Worm (Caenorhabditis elegans) whole organism, L3 larva: ENCODE measurements around the gene snrp-40.1.

Experiments used
- R02D3.7 ChIP-seq: fragments of 150-350 bp; optimal IDR thresholded peaks from 2 replicates; lab custom pipeline; 2014; ENCODE audit warnings: missing biosample characterization, missing genetic modification characterization
- aly-2 ChIP-seq: fragments of 150-350 bp; optimal IDR thresholded peaks from 2 replicates; lab custom pipeline; 2014; ENCODE audit warnings: missing biosample characterization, missing genetic modification characterization
- ceh-16 ChIP-seq: sonication (generic microtip); optimal IDR thresholded peaks from 2 replicates; lab custom pipeline; 2017; ENCODE audit warnings: missing biosample characterization, missing genetic modification characterization
- ceh-28 ChIP-seq: fragments of 150-350 bp; optimal IDR thresholded peaks from 2 replicates; lab custom pipeline; 2014; ENCODE audit warnings: missing biosample characterization, missing genetic modification reagents, missing genetic modification characterization
- ceh-82 ChIP-seq: fragments of 150-350 bp; optimal IDR thresholded peaks from 2 replicates; lab custom pipeline; 2014; ENCODE audit warnings: missing biosample characterization, missing genetic modification characterization
- daf-12 ChIP-seq: fragments of 150-350 bp; optimal IDR thresholded peaks from 2 replicates; lab custom pipeline; 2014; ENCODE audit warnings: missing biosample characterization, missing genetic modification reagents, missing genetic modification characterization
- egl-27 ChIP-seq: sonication (generic microtip); optimal IDR thresholded peaks from 4 replicates; lab custom pipeline; 2017; ENCODE audit warnings: missing biosample characterization, missing genetic modification reagents, missing genetic modification characterization
- egl-5 ChIP-seq: fragments of 150-350 bp; optimal IDR thresholded peaks from 2 replicates; lab custom pipeline; 2017; ENCODE audit warnings: missing biosample characterization, missing genetic modification reagents, missing genetic modification characterization, inconsistent platforms
- elt-1 ChIP-seq: fragments of 150-350 bp; optimal IDR thresholded peaks from 2 replicates; lab custom pipeline; 2014; ENCODE audit warnings: missing biosample characterization, missing genetic modification characterization
- elt-2 ChIP-seq: sonication (generic microtip); optimal IDR thresholded peaks from 2 replicates; lab custom pipeline; 2016; ENCODE audit warnings: missing genetic modification reagents, mild to moderate bottlenecking, missing genetic modification characterization, missing compliant biosample characterization
- elt-3 ChIP-seq, 3 experiments: fragments of 150-350 bp in 1 of 3; sonication (generic microtip) in 2 of 3; optimal IDR thresholded peaks; 2 replicates in 2 of 3; 4 replicates in 1 of 3; lab custom pipeline; 2014 to 2017; ENCODE audit warnings: missing biosample characterization in 3 of 3, missing genetic modification characterization in 3 of 3
- eor-1 ChIP-seq, 2 experiments: fragments of 150-350 bp; optimal IDR thresholded peaks; 2 replicates each; lab custom pipeline; 2014 to 2018; ENCODE audit warnings: missing biosample characterization in 2 of 2, missing genetic modification characterization in 2 of 2
- fkh-10 ChIP-seq: sonication (generic microtip); optimal IDR thresholded peaks from 2 replicates; lab custom pipeline; 2017; ENCODE audit warnings: missing biosample characterization, missing genetic modification reagents, missing genetic modification characterization
- fkh-2 ChIP-seq: fragments of 150-350 bp; optimal IDR thresholded peaks from 2 replicates; lab custom pipeline; 2014; ENCODE audit warnings: missing biosample characterization, missing genetic modification reagents, missing genetic modification characterization
- fos-1 ChIP-seq: fragments of 150-350 bp; optimal IDR thresholded peaks from 2 replicates; lab custom pipeline; 2014; ENCODE audit warnings: missing biosample characterization, missing genetic modification characterization
- hmg-11 ChIP-seq: sonication (generic microtip); optimal IDR thresholded peaks from 2 replicates; lab custom pipeline; 2016; ENCODE audit warnings: missing genetic modification characterization, missing compliant biosample characterization
- jun-1 ChIP-seq: fragments of 150-350 bp; optimal IDR thresholded peaks from 2 replicates; lab custom pipeline; 2014; ENCODE audit warnings: missing biosample characterization, missing genetic modification reagents, missing genetic modification characterization
- lin-15B ChIP-seq: fragments of 150-350 bp; optimal IDR thresholded peaks from 2 replicates; lab custom pipeline; 2014; ENCODE audit warnings: missing biosample characterization, missing genetic modification characterization
- lin-39 ChIP-seq: fragments of 150-350 bp; optimal IDR thresholded peaks from 2 replicates; lab custom pipeline; 2018; ENCODE audit warnings: missing biosample characterization, missing genetic modification reagents, missing genetic modification characterization
- lsy-12 ChIP-seq: sonication (generic microtip); optimal IDR thresholded peaks from 2 replicates; lab custom pipeline; 2016; ENCODE audit warnings: mild to moderate bottlenecking, missing genetic modification characterization, missing compliant biosample characterization
- mdl-1 ChIP-seq: fragments of 150-350 bp; optimal IDR thresholded peaks from 2 replicates; lab custom pipeline; 2014; ENCODE audit warnings: missing biosample characterization, missing genetic modification characterization
- mml-1 ChIP-seq: fragments of 150-350 bp; sonication (generic microtip); optimal IDR thresholded peaks from 3 replicates; lab custom pipeline; 2014; ENCODE audit warnings: missing biosample characterization, missing genetic modification characterization
- nfya-1 ChIP-seq: sonication (generic microtip); optimal IDR thresholded peaks from 2 replicates; lab custom pipeline; 2017; ENCODE audit warnings: missing genetic modification characterization, mild to moderate bottlenecking, missing compliant biosample characterization, antibody characterized with exemption, moderate library complexity; ENCODE audit not compliant: insufficient read depth
- nhr-12 ChIP-seq: fragments of 150-350 bp; optimal IDR thresholded peaks from 2 replicates; lab custom pipeline; 2014; ENCODE audit warnings: missing biosample characterization, missing genetic modification characterization
- nhr-23 ChIP-seq: fragments of 150-350 bp; optimal IDR thresholded peaks from 2 replicates; lab custom pipeline; 2014; ENCODE audit warnings: missing biosample characterization, missing genetic modification reagents, missing genetic modification characterization
- nhr-237 ChIP-seq: fragments of 150-350 bp; optimal IDR thresholded peaks from 2 replicates; lab custom pipeline; 2014; ENCODE audit warnings: missing biosample characterization, missing genetic modification characterization
- nhr-25 ChIP-seq: sonication (generic microtip); optimal IDR thresholded peaks from 2 replicates; lab custom pipeline; 2017; ENCODE audit warnings: missing biosample characterization, missing genetic modification characterization
- nhr-28 ChIP-seq: fragments of 150-350 bp; optimal IDR thresholded peaks from 2 replicates; lab custom pipeline; 2014; ENCODE audit warnings: missing biosample characterization, missing genetic modification characterization
- nhr-43 ChIP-seq: sonication (generic microtip); optimal IDR thresholded peaks from 2 replicates; lab custom pipeline; 2016; ENCODE audit warnings: mild to moderate bottlenecking, missing genetic modification characterization, missing compliant biosample characterization; ENCODE audit not compliant: poor library complexity, severe bottlenecking
- nhr-67 ChIP-seq: fragments of 150-350 bp; optimal IDR thresholded peaks from 2 replicates; lab custom pipeline; 2014; ENCODE audit warnings: missing biosample characterization, missing genetic modification characterization
- nhr-76 ChIP-seq: fragments of 150-350 bp; sonication (generic microtip); optimal IDR thresholded peaks from 5 replicates; lab custom pipeline; 2014; ENCODE audit warnings: missing biosample characterization, missing genetic modification characterization
- nhr-77 ChIP-seq: fragments of 150-350 bp; optimal IDR thresholded peaks from 2 replicates; lab custom pipeline; 2014; ENCODE audit warnings: missing biosample characterization, missing genetic modification characterization
- pha-4 ChIP-seq: fragments of 150-350 bp; optimal IDR thresholded peaks from 2 replicates; lab custom pipeline; 2014; ENCODE audit warnings: missing biosample characterization, missing genetic modification reagents, missing genetic modification characterization
- pqm-1 ChIP-seq: fragments of 150-350 bp; optimal IDR thresholded peaks from 2 replicates; lab custom pipeline; 2017; ENCODE audit warnings: missing biosample characterization, missing genetic modification characterization, inconsistent platforms
- sea-2 ChIP-seq: fragments of 150-350 bp; sonication (generic microtip); optimal IDR thresholded peaks from 4 replicates; lab custom pipeline; 2014; ENCODE audit warnings: missing biosample characterization, missing genetic modification reagents, missing genetic modification characterization
- skn-1 ChIP-seq: fragments of 150-350 bp; optimal IDR thresholded peaks from 2 replicates; lab custom pipeline; 2014; ENCODE audit warnings: missing biosample characterization, missing genetic modification characterization
- snpc-4 ChIP-seq: fragments of 150-350 bp; optimal IDR thresholded peaks from 2 replicates; lab custom pipeline; 2014; ENCODE audit warnings: missing biosample characterization, missing genetic modification characterization
- tbx-2 ChIP-seq: sonication (generic microtip); optimal IDR thresholded peaks from 2 replicates; lab custom pipeline; 2016; ENCODE audit warnings: mild to moderate bottlenecking, missing genetic modification characterization, missing compliant biosample characterization
- unc-62 ChIP-seq: fragments of 150-350 bp; sonication (generic microtip); optimal IDR thresholded peaks from 4 replicates; lab custom pipeline; 2014; ENCODE audit warnings: missing biosample characterization, missing genetic modification reagents, missing genetic modification characterization
- zag-1 ChIP-seq: fragments of 150-350 bp; optimal IDR thresholded peaks from 2 replicates; lab custom pipeline; 2014; ENCODE audit warnings: missing biosample characterization, missing genetic modification characterization
- ztf-11 ChIP-seq: fragments of 150-350 bp; optimal IDR thresholded peaks from 2 replicates; lab custom pipeline; 2014; ENCODE audit warnings: missing biosample characterization, missing genetic modification characterization
- ztf-4 ChIP-seq: fragments of 150-350 bp; optimal IDR thresholded peaks from 2 replicates; lab custom pipeline; 2014; ENCODE audit warnings: missing biosample characterization, missing genetic modification characterization

Gene snrp-40.1

ce11 chrX:11345471-11345870, 45.9 kb upstream of the snrp-40.1 start:
- TF ChIP-seq nhr-28 (tag; lab: Kevin White, UChicago) = no peak
- TF ChIP-seq elt-2 (tag; lab: Kevin White, UChicago) = peak; percentile 52

ce11 chrX:11344899-11345298, 45.3 kb upstream of the snrp-40.1 start:
- TF ChIP-seq nhr-43 (tag; lab: Kevin White, UChicago) = no peak
- no peak for TF ChIP-seq eor-1 (tag; optimal IDR thresholded peaks at IDR 0.05; lab: Kevin White, UChicago)
- TF ChIP-seq skn-1 (tag; lab: Kevin White, UChicago) = no peak
- TF ChIP-seq jun-1 (tag; lab: Kevin White, UChicago) = no peak
- TF ChIP-seq R02D3.7 (tag; lab: Kevin White, UChicago) = no peak
- TF ChIP-seq elt-1 = no peak
- TF ChIP-seq lin-15B (tag; lab: Kevin White, UChicago) = no peak
- peak; percentile 5 for TF ChIP-seq lin-39 (tag; lab: Kevin White, UChicago)
- TF ChIP-seq fkh-10 = no peak
- TF ChIP-seq nfya-1 (tag; lab: Kevin White, UChicago) = no peak
- TF ChIP-seq elt-2 (tag; lab: Kevin White, UChicago) = no peak
- no peak for TF ChIP-seq nhr-76 (tag; lab: Kevin White, UChicago)
- no peak for TF ChIP-seq snpc-4 (tag; lab: Kevin White, UChicago)
- no peak for TF ChIP-seq nhr-77 (tag; lab: Kevin White, UChicago)
- no peak for TF ChIP-seq nhr-12 (tag; lab: Kevin White, UChicago)
- TF ChIP-seq egl-5 (tag; lab: Kevin White, UChicago) = peak; percentile 7

DNA sequence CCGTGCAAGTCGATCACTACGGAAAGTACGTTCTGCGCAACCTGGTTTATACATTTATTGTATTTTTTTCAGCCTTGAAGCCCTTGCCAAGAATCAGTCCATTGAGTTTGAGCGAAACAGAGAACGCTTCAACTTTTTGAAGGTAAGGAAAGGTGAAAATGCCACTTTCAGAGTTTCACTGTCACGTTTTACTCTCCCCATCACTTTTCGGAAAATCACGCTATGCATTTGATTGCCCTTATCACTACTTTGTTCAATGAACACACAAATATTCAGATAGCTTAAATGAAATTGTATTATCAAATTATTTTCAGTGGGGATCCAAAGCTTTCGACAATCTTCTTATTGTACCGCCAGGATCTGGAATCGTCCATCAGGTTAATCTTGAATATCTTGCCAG, 40.9 kb upstream of the snrp-40.1 start:
- TF ChIP-seq elt-2 (tag; lab: Kevin White, UChicago) = peak; percentile 60
- no peak for TF ChIP-seq fkh-2
- TF ChIP-seq lin-39 (tag; lab: Kevin White, UChicago) = no peak
- TF ChIP-seq pqm-1 (tag; lab: Kevin White, UChicago) = peak; percentile 77
- no peak for TF ChIP-seq nhr-77 (tag; lab: Kevin White, UChicago)
- TF ChIP-seq nhr-237 (tag; lab: Kevin White, UChicago) = no peak
- peak; percentile 42 for TF ChIP-seq pha-4
- no peak for TF ChIP-seq elt-1
- TF ChIP-seq, all 47 proteins: peak for 3

- TF ChIP-seq lsy-12 (tag; lab: Kevin White, UChicago) = no peak
- TF ChIP-seq nhr-43 (tag; lab: Kevin White, UChicago) = no peak
- no peak for TF ChIP-seq pha-4
- no peak for TF ChIP-seq ceh-28 (tag; lab: Kevin White, UChicago)
- no peak for TF ChIP-seq ztf-11 (tag; lab: Kevin White, UChicago)
- TF ChIP-seq ceh-16 (tag; lab: Kevin White, UChicago) = no peak
- no peak for TF ChIP-seq sea-2
- TF ChIP-seq fkh-2 = no peak
- TF ChIP-seq elt-3 (tag; optimal IDR thresholded peaks at IDR 0.05; lab: Kevin White, UChicago) = no peak
- TF ChIP-seq aly-2 (tag; lab: Kevin White, UChicago) = no peak
- peak; percentile 88 for TF ChIP-seq nhr-25 (tag; lab: Kevin White, UChicago)
- no peak for TF ChIP-seq zag-1
- no peak for TF ChIP-seq unc-62
- TF ChIP-seq fos-1 = no peak
- TF ChIP-seq elt-2 (tag; lab: Kevin White, UChicago) = peak; percentile 83
- TF ChIP-seq tbx-2 (tag; lab: Kevin White, UChicago) = no peak
- TF ChIP-seq fkh-10 = no peak
- TF ChIP-seq snpc-4 (tag; lab: Kevin White, UChicago) = no peak
- TF ChIP-seq ztf-4 (tag; lab: Kevin White, UChicago) = no peak
- TF ChIP-seq mml-1 (tag; lab: Kevin White, UChicago) = no peak
- TF ChIP-seq elt-1 = peak; percentile 13
- no peak for TF ChIP-seq mdl-1 (tag; lab: Kevin White, UChicago)
- TF ChIP-seq hmg-11 (tag; lab: Kevin White, UChicago) = peak; percentile 27
- no peak for TF ChIP-seq daf-12
- no peak for TF ChIP-seq R02D3.7 (tag; lab: Kevin White, UChicago)
- no peak for TF ChIP-seq nhr-12 (tag; lab: Kevin White, UChicago)
- TF ChIP-seq egl-27 (tag; lab: Kevin White, UChicago) = peak; percentile 11
- TF ChIP-seq skn-1 (tag; lab: Kevin White, UChicago) = no peak
- no peak for TF ChIP-seq nhr-67 (tag; lab: Kevin White, UChicago)
- no peak for TF ChIP-seq nhr-77 (tag; lab: Kevin White, UChicago)
- TF ChIP-seq ceh-82 (tag; lab: Kevin White, UChicago) = no peak
- peak; percentile 60 for TF ChIP-seq pqm-1 (tag; lab: Kevin White, UChicago)
- no peak for TF ChIP-seq nhr-237 (tag; lab: Kevin White, UChicago)
- no peak for TF ChIP-seq lin-39 (tag; lab: Kevin White, UChicago)
- peak; percentile 58 for TF ChIP-seq nhr-23
- no peak for TF ChIP-seq egl-5 (tag; lab: Kevin White, UChicago)
Measured at ce11 chrX:11339375-11339924, 39.9 kb upstream of the snrp-40.1 start, which contains the start of gene aco-1. Gene aco-1, plus strand, starts transcription at chrX:11339874.
